Worm (Caenorhabditis elegans): Measurements from ENCODE around the gene glb-30.

glb-30 gene

DNA sequence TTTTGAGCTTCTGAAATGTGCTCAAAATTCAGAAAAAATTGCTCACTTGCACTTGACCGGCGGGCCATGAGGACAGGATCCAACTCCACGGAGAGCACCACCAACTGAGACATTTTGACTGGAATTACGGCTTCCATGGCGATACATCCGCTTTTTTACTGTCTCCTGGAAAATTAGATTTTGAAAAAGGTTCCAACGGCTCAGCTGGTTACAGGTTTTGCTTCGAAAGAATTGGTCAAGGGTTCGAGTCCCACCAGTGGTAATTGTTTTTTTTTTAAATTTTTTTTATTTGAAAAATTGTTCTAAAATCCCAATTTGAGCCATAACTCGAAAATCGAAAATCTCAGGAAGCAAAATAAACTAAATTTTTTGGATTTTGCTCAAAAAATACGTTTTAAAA, 6.0 kb downstream of the glb-30 start:
- TF ChIP-seq fkh-10 (GFP tag; optimal IDR thresholded peaks at IDR 0.05) (no peak), unc-3 (GFP tag; conservative IDR thresholded peaks at IDR 0.05) (no peak), unc-3 (tag; optimal IDR thresholded peaks at IDR 0.05) (no peak), ets-4 (tag; optimal IDR thresholded peaks at IDR 0.05) (no peak), ceh-48 (tag; optimal IDR thresholded peaks at IDR 0.05) (no peak), ceh-2 (tag; optimal IDR thresholded peaks at IDR 0.05) (no peak), ceh-45 (GFP tag; IDR thresholded peaks at IDR 0.05) (no peak), tbx-2 (tag; optimal IDR thresholded peaks at IDR 0.05) (no peak), pha-4 (tag; optimal IDR thresholded peaks at IDR 0.05) (no peak), gmeb-2 (tag; optimal IDR thresholded peaks at IDR 0.05) (no peak), unc-86 (tag; optimal IDR thresholded peaks at IDR 0.05) (no peak), che-1 (tag; optimal IDR thresholded peaks at IDR 0.05) (no peak), dve-1 (tag; optimal IDR thresholded peaks at IDR 0.05) (no peak), hlh-30 (tag; optimal IDR thresholded peaks at IDR 0.05; ENCODE audit: insufficient read depth) (no peak), lim-6 (tag; optimal IDR thresholded peaks at IDR 0.05) (no peak), ceh-24 (tag; optimal IDR thresholded peaks at IDR 0.05) (no peak), pax-1 (tag; optimal IDR thresholded peaks at IDR 0.05) (no peak), hlh-6 (tag; optimal IDR thresholded peaks at IDR 0.05) (no peak)

DNA sequence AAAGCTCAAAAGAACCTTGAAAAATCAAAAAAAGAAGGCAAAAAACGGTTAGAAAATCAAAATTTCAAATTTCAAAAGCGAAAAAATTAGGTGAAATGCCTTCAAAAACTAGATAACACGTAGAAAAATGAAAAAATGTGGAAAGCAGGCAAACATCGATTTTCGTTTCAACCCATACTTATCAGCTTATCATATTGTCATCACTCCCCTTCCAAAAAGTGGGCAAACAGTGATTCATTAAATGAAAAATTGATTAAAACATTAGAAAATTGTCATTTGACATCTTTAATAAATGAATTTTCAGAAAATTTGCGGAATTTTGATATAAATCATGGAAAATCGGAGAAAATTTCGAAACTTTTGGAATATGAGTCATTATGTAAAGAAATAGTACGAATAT, 7.4 kb downstream of the glb-30 start:
- TF ChIP-seq F13H6.1 (tag; optimal IDR thresholded peaks at IDR 0.05) (no peak), ceh-14 (tag; optimal IDR thresholded peaks at IDR 0.05) (no peak), C08G9.2 (tag; optimal IDR thresholded peaks at IDR 0.05) (no peak), pat-9 (tag; optimal IDR thresholded peaks at IDR 0.05) (no peak), fax-1 (tag; optimal IDR thresholded peaks at IDR 0.05) (no peak), ceh-9 (tag; optimal IDR thresholded peaks at IDR 0.05) (no peak), ceh-45 (GFP tag; IDR thresholded peaks at IDR 0.05) (no peak), pax-1 (tag; optimal IDR thresholded peaks at IDR 0.05) (no peak), tbx-7 (tag; optimal IDR thresholded peaks at IDR 0.05) (no peak), ahr-1 (tag; optimal IDR thresholded peaks at IDR 0.05) (no peak), rnt-1 (tag; optimal IDR thresholded peaks at IDR 0.05) (no peak), Y22D7AL.16 (tag; optimal IDR thresholded peaks at IDR 0.05) (no peak)

DNA sequence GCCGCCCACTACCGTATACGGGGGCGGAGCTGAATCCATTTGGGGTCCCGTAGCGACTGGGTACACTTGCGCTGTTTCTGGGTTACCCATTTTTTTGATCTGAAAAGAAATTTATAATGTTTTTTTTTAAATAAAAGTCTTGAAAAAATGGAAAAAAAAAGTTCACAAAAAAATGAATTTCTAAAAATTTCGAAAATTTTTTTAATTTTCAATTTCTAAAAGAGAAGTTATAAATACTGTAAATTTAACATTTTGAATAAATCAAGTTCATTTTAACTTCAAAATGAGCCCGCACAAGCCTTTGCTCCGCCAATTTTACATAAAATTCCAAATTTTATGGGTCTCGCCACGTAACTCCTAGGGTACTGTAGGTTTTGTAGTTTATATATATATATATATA, 8.7 kb downstream of the glb-30 start, which contains the start of gene Y22D7AL.15:
TSS of gene Y22D7AL.15 (minus strand) at position 101 of the 400 bp plus-strand sequence.
- TF ChIP-seq ttx-3 (tag; optimal IDR thresholded peaks at IDR 0.05) (no peak), Y22D7AL.16 (tag; optimal IDR thresholded peaks at IDR 0.05) (peak; percentile 37)

DNA sequence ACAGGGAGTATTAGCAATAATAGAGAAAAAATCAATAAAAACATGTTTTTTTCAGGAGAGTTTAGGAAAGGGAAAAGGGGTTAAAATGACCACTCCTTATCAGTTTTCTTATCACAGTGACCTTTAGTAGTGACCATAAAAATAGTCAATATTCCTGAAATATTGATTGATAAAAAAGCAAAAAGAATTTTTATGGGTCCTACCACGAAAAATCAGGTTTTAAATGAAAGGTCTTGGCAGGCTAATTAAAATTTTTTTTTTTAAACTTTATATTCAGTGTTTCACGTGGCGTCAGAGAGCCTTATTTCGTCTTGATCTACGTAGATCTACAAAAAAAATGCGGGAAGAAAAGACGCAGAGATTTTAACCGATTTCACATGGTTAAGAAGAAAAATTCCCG, 11.0 kb downstream of the glb-30 start, which contains the start of gene cht-4:
TSS of gene cht-4 (minus strand) at position 101 of the 400 bp plus-strand sequence.
- no peak for TF ChIP-seq ztf-16 (tag; optimal IDR thresholded peaks at IDR 0.05)
- TF ChIP-seq elt-2 (tag; optimal IDR thresholded peaks at IDR 0.05): peak; percentile 67

DNA sequence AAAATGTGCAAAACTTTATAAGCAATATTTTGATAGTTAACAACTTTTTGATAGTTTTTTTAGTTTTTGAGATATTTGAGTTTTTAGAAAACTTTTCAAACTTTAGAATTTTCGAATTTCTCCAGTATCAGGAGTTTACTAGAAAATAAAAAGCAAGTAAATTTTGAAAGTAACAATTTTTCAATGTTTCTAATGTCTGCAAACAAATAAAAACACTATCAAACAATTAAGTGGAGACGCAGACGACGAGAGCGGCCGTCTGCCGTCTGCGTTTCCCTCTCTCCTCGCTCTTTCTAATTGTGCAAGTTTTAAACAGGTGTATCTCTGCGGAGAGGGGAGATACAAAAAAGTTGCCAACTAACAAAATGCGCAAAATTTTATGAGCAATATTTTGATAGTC, 15.5 kb downstream of the glb-30 start:
- TF ChIP-seq unc-86 (tag; optimal IDR thresholded peaks at IDR 0.05): no peak
- TF ChIP-seq lin-11 (tag; optimal IDR thresholded peaks at IDR 0.05): no peak

DNA sequence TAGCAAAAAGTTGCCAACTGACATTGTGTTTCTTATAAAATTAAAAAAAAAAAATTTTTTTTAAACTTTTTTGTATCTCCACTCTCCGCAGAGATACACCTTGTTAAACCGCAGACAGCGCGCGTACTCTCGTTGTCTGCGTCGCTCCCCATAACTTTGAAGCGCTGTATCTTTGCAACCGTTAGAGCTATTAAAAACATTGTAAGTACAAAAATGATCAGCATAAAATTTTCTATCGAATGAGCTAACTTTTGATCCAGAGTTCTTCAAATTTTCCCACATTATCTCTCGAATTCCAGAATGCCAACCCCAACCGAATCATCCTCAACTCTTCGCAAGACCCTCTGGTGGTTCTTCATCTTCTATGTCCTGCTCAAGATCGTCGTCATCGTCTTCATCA, 16.2 kb downstream of the glb-30 start, which contains the start of gene Y22D7AL.1:
TSS of gene Y22D7AL.1 (plus strand) at position 301 of the 400 bp plus-strand sequence.
- TF ChIP-seq rnt-1 (tag; optimal IDR thresholded peaks at IDR 0.05) (no peak), lim-6 (tag; optimal IDR thresholded peaks at IDR 0.05) (no peak), F13H6.1 (tag; optimal IDR thresholded peaks at IDR 0.05) (no peak), hlh-8 (tag; optimal IDR thresholded peaks at IDR 0.05) (no peak), dmd-4 (tag; optimal IDR thresholded peaks at IDR 0.05; ENCODE audit: borderline replicate concordance) (no peak), pqm-1 (tag; optimal IDR thresholded peaks at IDR 0.05) (no peak), fax-1 (tag; optimal IDR thresholded peaks at IDR 0.05) (no peak), dve-1 (tag; optimal IDR thresholded peaks at IDR 0.05) (no peak), ceh-48 (tag; optimal IDR thresholded peaks at IDR 0.05) (no peak), ceh-14 (tag; optimal IDR thresholded peaks at IDR 0.05) (no peak), ceh-30 (tag; optimal IDR thresholded peaks at IDR 0.05) (no peak), fkh-10 (GFP tag; optimal IDR thresholded peaks at IDR 0.05) (no peak), fkh-6 (tag; optimal IDR thresholded peaks at IDR 0.05) (no peak), tbx-7 (tag; optimal IDR thresholded peaks at IDR 0.05) (no peak), ets-4 (tag; optimal IDR thresholded peaks at IDR 0.05) (no peak), ceh-19 (GFP tag; optimal IDR thresholded peaks at IDR 0.05) (no peak), Y22D7AL.16 (tag; optimal IDR thresholded peaks at IDR 0.05) (no peak), odd-2 (tag; optimal IDR thresholded peaks at IDR 0.05) (no peak)
